Fruit fly (Drosophila melanogaster): ENCODE data around the gene CG12375.

The CG12375 gene

dm6 chr2L:8156682-8157081 lies 30.0 kb upstream of the CG12375 start (continued):
- peak; percentile 32 for TF ChIP-seq Sox100B (GFP tag; optimal IDR thresholded peaks at IDR 0.05)
- TF ChIP-seq CG18011 (GFP tag; optimal IDR thresholded peaks at IDR 0.05): peak; percentile 63
- TF ChIP-seq CG17802 (tag; optimal IDR thresholded peaks at IDR 0.05): no peak
- no peak for TF ChIP-seq prd (optimal IDR thresholded peaks at IDR 0.05)
- peak; percentile 73 for TF ChIP-seq prd (GFP tag; IDR thresholded peaks at IDR 0.05)
- peak; percentile 53; the same call in 2 of the 3 replicates for TF ChIP-seq CG11093 (GFP tag; IDR thresholded peaks at IDR 0.05)
- peak; percentile 67 for TF ChIP-seq sug (tag; optimal IDR thresholded peaks at IDR 0.05)
- peak; percentile 48; the same call in 1 of the 3 replicates for TF ChIP-seq Optix (GFP tag; IDR thresholded peaks at IDR 0.05)
- peak; percentile 68 for TF ChIP-seq CG17385 (GFP tag; optimal IDR thresholded peaks at IDR 0.05)
- peak; percentile 70 for TF ChIP-seq CG17361 (GFP tag; IDR thresholded peaks at IDR 0.05)
- TF ChIP-seq CkIIα-i1 (GFP tag; IDR thresholded peaks at IDR 0.05): no peak
- TF ChIP-seq gfzf (GFP tag; optimal IDR thresholded peaks at IDR 0.05): peak; percentile 23
- TF ChIP-seq toy (GFP tag; IDR thresholded peaks at IDR 0.05): no peak
- no peak for TF ChIP-seq Usf (GFP tag; optimal IDR thresholded peaks at IDR 0.05)
- TF ChIP-seq CG11696 (GFP tag; IDR thresholded peaks at IDR 0.05): no peak
- no peak for TF ChIP-seq Tbp (GFP tag; optimal IDR thresholded peaks at IDR 0.05)
- peak; percentile 80 for TF ChIP-seq B-H2 (GFP tag; optimal IDR thresholded peaks at IDR 0.05)
- no peak for TF ChIP-seq CG6765 (GFP tag; optimal IDR thresholded peaks at IDR 0.05)
- TF ChIP-seq wor (GFP tag; IDR thresholded peaks at IDR 0.05): peak; percentile 38; the same call in 1 of the 2 replicates
- peak; percentile 79 for TF ChIP-seq CG13424 (tag; optimal IDR thresholded peaks at IDR 0.05)
- peak; percentile 50 for TF ChIP-seq ab (GFP tag; optimal IDR thresholded peaks at IDR 0.05)
- no peak for TF ChIP-seq CG7745 (tag; optimal IDR thresholded peaks at IDR 0.05)
- TF ChIP-seq CG13287 (GFP tag; IDR thresholded peaks at IDR 0.05; ENCODE audit: partially characterized antibody): peak; percentile 47; the same call in 1 of the 2 replicates
- TF ChIP-seq zfh1 (GFP tag; IDR thresholded peaks at IDR 0.05): peak; percentile 70; the same call in 2 of the 3 replicates
- TF ChIP-seq Bteb2 (GFP tag; optimal IDR thresholded peaks at IDR 0.05): peak; percentile 74
- TF ChIP-seq gsb (GFP tag; IDR thresholded peaks at IDR 0.05): peak; percentile 15; the same call in 1 of the 2 replicates
- no peak for TF ChIP-seq Neu2 (GFP tag; optimal IDR thresholded peaks at IDR 0.05; ENCODE audit: borderline replicate concordance)
- TF ChIP-seq CG33213 (GFP tag; optimal IDR thresholded peaks at IDR 0.05): peak; percentile 74
- peak; percentile 42 for TF ChIP-seq Sry-δ (GFP tag; optimal IDR thresholded peaks at IDR 0.05)
- TF ChIP-seq CG3065 (GFP tag; optimal IDR thresholded peaks at IDR 0.05): peak; percentile 25
- TF ChIP-seq klu (GFP tag; IDR thresholded peaks at IDR 0.05): no peak
- peak; percentile 82 for TF ChIP-seq CG15514 (GFP tag; optimal IDR thresholded peaks at IDR 0.05)
- no peak for TF ChIP-seq CG8359 (GFP tag; optimal IDR thresholded peaks at IDR 0.05; ENCODE audit: borderline replicate concordance)
- peak; percentile 70 for TF ChIP-seq Six4 (GFP tag; optimal IDR thresholded peaks at IDR 0.05)
- peak; percentile 51 for TF ChIP-seq NK7.1 (GFP tag; optimal IDR thresholded peaks at IDR 0.05)
- peak; percentile 29 for TF ChIP-seq D19A (tag; optimal IDR thresholded peaks at IDR 0.05)
- peak; percentile 39 for TF ChIP-seq CG30020 (tag; optimal IDR thresholded peaks at IDR 0.05)
- peak; percentile 80 for TF ChIP-seq CG9817 (tag; optimal IDR thresholded peaks at IDR 0.05)
- peak; percentile 47 for TF ChIP-seq her (GFP tag; optimal IDR thresholded peaks at IDR 0.05)
- TF ChIP-seq knrl (GFP tag; IDR thresholded peaks at IDR 0.05; ENCODE audit: partially characterized antibody): no peak
- TF ChIP-seq CG5245 (GFP tag; optimal IDR thresholded peaks at IDR 0.05): peak; percentile 45
- TF ChIP-seq CG32772 (GFP tag; IDR thresholded peaks at IDR 0.05): peak; percentile 67; the same call in 1 of the 2 replicates
- TF ChIP-seq CG14710 (tag; optimal IDR thresholded peaks at IDR 0.05): peak; percentile 77
- peak; percentile 51 for TF ChIP-seq CG2116 (GFP tag; optimal IDR thresholded peaks at IDR 0.05)
- peak; percentile 68 for TF ChIP-seq Bdp1 (GFP tag; optimal IDR thresholded peaks at IDR 0.05)
- peak; percentile 30; the same call in 1 of the 2 replicates for TF ChIP-seq CG4360 (GFP tag; IDR thresholded peaks at IDR 0.05)
- peak; percentile 9 for TF ChIP-seq CG12071 (GFP tag; optimal IDR thresholded peaks at IDR 0.05)
- TF ChIP-seq az2 (GFP tag; optimal IDR thresholded peaks at IDR 0.05): peak; percentile 62
- TF ChIP-seq Mrtf (GFP tag; IDR thresholded peaks at IDR 0.05): no peak
- TF ChIP-seq CTCF (GFP tag; optimal IDR thresholded peaks at IDR 0.05): peak; percentile 0
- TF ChIP-seq vnd (GFP tag; IDR thresholded peaks at IDR 0.05; ENCODE audit: partially characterized antibody): no peak
- peak; percentile 53 for TF ChIP-seq CG6854 (GFP tag; optimal IDR thresholded peaks at IDR 0.05)
